Worm (Caenorhabditis elegans) whole organism, L3 larva: ENCODE measurements around the gene F37C12.21.

Source experiments
- aly-2 ChIP-seq: fragments of 150-350 bp; optimal IDR thresholded peaks from 2 replicates; lab custom pipeline; 2014; ENCODE audit warnings: missing biosample characterization, missing genetic modification characterization
- egl-5 ChIP-seq: fragments of 150-350 bp; optimal IDR thresholded peaks from 2 replicates; lab custom pipeline; 2017; ENCODE audit warnings: missing biosample characterization, missing genetic modification reagents, missing genetic modification characterization, inconsistent platforms
- lin-39 ChIP-seq: fragments of 150-350 bp; optimal IDR thresholded peaks from 2 replicates; lab custom pipeline; 2018; ENCODE audit warnings: missing biosample characterization, missing genetic modification reagents, missing genetic modification characterization
- nhr-23 ChIP-seq: fragments of 150-350 bp; optimal IDR thresholded peaks from 2 replicates; lab custom pipeline; 2014; ENCODE audit warnings: missing biosample characterization, missing genetic modification reagents, missing genetic modification characterization
- nhr-237 ChIP-seq: fragments of 150-350 bp; optimal IDR thresholded peaks from 2 replicates; lab custom pipeline; 2014; ENCODE audit warnings: missing biosample characterization, missing genetic modification characterization
- pqm-1 ChIP-seq: fragments of 150-350 bp; optimal IDR thresholded peaks from 2 replicates; lab custom pipeline; 2017; ENCODE audit warnings: missing biosample characterization, missing genetic modification characterization, inconsistent platforms
- sea-2 ChIP-seq: fragments of 150-350 bp; sonication (generic microtip); optimal IDR thresholded peaks from 4 replicates; lab custom pipeline; 2014; ENCODE audit warnings: missing biosample characterization, missing genetic modification reagents, missing genetic modification characterization
- skn-1 ChIP-seq: fragments of 150-350 bp; optimal IDR thresholded peaks from 2 replicates; lab custom pipeline; 2014; ENCODE audit warnings: missing biosample characterization, missing genetic modification characterization

DNA sequence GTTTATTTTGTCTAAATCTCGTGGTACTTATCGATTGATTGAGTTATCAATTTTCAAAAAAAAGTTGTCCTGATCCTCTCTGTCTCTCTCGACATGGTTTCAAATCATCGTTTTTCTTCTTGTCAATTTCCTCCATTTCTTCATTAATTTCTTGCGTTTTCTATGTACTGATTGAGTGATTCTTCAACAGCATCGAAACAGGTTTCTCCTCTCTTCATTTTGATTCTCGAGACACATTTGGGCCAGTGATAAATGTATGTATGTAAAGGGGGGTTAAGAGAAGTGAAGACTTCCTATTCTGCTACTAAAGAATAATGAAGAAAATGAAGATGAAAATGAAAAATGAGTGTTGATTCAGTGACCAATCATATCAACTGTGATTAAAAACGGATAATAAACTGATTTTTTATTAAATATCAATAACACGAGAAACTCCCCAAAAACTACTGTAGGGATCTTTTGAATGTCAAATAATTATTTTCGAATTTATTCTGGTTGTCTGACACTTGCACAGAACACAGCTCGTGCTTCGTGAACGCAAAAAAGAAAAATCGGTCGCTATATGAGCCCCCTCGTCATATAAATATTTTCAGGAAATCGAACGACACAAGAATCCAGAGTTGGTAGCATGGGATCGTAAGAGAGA lies 15.1 kb downstream of the F37C12.21 start:
- TF ChIP-seq nhr-23 (tag; lab: Kevin White, UChicago): peak; percentile 68
- no peak for TF ChIP-seq sea-2 (GFP tag; lab: Kevin White, UChicago)
- no peak for TF ChIP-seq lin-39 (tag; lab: Kevin White, UChicago)
- no peak for TF ChIP-seq aly-2
- no peak for TF ChIP-seq pqm-1
- no peak for TF ChIP-seq egl-5
- no peak for TF ChIP-seq nhr-237 (tag; lab: Kevin White, UChicago)
- TF ChIP-seq skn-1 (tag; lab: Kevin White, UChicago): no peak
